Fruit fly (Drosophila melanogaster) whole organism, adult: ENCODE results near the gene Nrx-1.

Experiments used
- CG7045 ChIP-seq: fragments of 200-800 bp; sonication (Bioruptor generic); optimal IDR thresholded peaks from 2 replicates; lab custom pipeline; 2017; ENCODE audit warnings: missing biosample characterization, mild to moderate bottlenecking, missing genetic modification characterization
- Mnt ChIP-seq: fragments of 200-800 bp; sonication (Bioruptor generic); optimal IDR thresholded peaks from 2 replicates; lab custom pipeline; 2016; ENCODE audit warnings: missing biosample characterization, mild to moderate bottlenecking, missing genetic modification characterization
- cic ChIP-seq: fragments of 200-800 bp; sonication (Bioruptor generic); optimal IDR thresholded peaks from 2 replicates; lab custom pipeline; 2017; ENCODE audit warnings: missing biosample characterization, mild to moderate bottlenecking, missing genetic modification characterization, moderate library complexity
- tj ChIP-seq: fragments of 200-800 bp; sonication (Bioruptor generic); optimal IDR thresholded peaks from 3 replicates; lab custom pipeline; 2017; ENCODE audit warnings: missing biosample characterization, mild to moderate bottlenecking, missing genetic modification characterization, moderate library complexity
- toe ChIP-seq: fragments of 200-800 bp; sonication (Bioruptor generic); optimal IDR thresholded peaks from 2 replicates; lab custom pipeline; 2016; ENCODE audit warnings: missing biosample characterization, missing genetic modification characterization

dm6 chr3R:22461673-22462585 is 6.4 kb upstream of the Nrx-1 start, which contains the start of the genes Rpn7 and AP-2mu:
- no peak for TF ChIP-seq CG7045 (GFP tag; lab: Kevin White, UChicago)
- TF ChIP-seq cic (GFP tag; lab: Kevin White, UChicago) = no peak
- peak; percentile 4 for TF ChIP-seq tj (GFP tag; lab: Kevin White, UChicago)
- TF ChIP-seq toe (GFP tag; lab: Kevin White, UChicago) = no peak
- peak; percentile 16 for TF ChIP-seq Mnt
